Fruit fly (Drosophila melanogaster) whole organism, prepupa: Measurements from ENCODE around the gene Nrt.

Source experiments
- CG10669 ChIP-seq: fragments of 200-800 bp; sonication (Bioruptor generic); optimal IDR thresholded peaks from 3 replicates; lab custom pipeline; 2018; ENCODE audit warnings: missing biosample characterization, mild to moderate bottlenecking, missing genetic modification characterization, moderate library complexity
- CG8632 ChIP-seq: fragments of 200-800 bp; sonication (Bioruptor generic); optimal IDR thresholded peaks from 3 replicates; lab custom pipeline; 2016; ENCODE audit warnings: missing biosample characterization, missing genetic modification characterization
- vri ChIP-seq: fragments of 200-800 bp; sonication (Bioruptor generic); optimal IDR thresholded peaks from 3 replicates; lab custom pipeline; 2016; ENCODE audit warnings: missing biosample characterization, mild to moderate bottlenecking, missing genetic modification characterization

DNA sequence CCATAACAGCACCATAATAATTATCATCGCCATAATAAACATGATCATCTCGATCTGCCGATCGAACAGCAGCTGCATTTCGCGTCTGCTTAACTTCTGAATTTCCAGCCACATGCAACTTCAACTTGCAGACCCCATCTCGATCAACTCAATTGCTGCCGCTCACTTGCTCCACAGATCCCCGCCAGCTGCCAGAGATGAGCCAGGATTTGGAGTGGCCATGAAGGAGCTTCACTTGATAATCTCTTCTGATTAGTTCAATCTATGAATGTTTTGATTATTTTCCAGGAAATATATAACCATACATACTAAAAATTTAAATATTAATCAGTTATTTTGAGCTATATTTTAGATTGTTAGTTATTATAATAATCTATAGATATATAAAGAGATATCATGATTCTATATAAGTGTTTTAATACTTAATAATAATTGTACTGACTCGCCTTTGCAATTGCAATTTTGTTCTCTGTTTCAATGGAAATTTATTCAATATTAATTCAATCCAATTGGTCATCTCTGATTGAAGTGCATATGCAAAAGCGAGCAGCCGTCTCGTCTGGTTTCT, 14.3 kb upstream of the Nrt start:
- TF ChIP-seq CG10669 = peak; percentile 13
- TF ChIP-seq vri (GFP tag; lab: Kevin White, UChicago) = no peak
- TF ChIP-seq CG8632 (GFP tag; lab: Kevin White, UChicago) = no peak
